Fruit fly (Drosophila melanogaster): ENCODE measurements around the gene CG11755.

DNA sequence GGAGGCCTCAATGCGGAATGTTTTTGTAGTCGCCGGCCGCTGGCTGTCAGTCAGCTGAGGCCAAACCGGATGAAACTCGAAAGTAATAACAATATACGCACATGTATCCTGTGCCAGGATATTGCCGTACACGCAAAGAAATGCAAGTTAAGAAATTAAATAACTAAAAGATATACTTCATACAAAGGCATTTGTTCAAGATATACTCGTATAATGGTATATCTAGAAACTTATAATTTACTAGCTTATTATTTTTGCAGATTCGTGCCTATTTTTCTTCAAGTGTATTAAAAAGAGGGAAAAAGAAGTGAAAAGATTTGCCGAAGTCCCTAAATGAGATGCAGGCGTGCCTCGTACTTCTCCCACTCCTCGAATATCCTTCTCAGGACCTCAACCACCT, 6.6 kb downstream of the CG11755 start:
- TF ChIP-seq psq (GFP tag; optimal IDR thresholded peaks at IDR 0.05) (no peak), Vsx2 (GFP tag; optimal IDR thresholded peaks at IDR 0.05; ENCODE audit: partially characterized antibody) (no peak), Mio (GFP tag; optimal IDR thresholded peaks at IDR 0.05) (no peak), Abd-B (GFP tag; optimal IDR thresholded peaks at IDR 0.05) (no peak)
